Fruit fly (Drosophila melanogaster) whole organism, embryonic: ENCODE data around the gene mld.
A peak's percentile ranks its signal among the peaks of the same experiment; 100 is the strongest.

ENCODE experiments used
- Ada2b ChIP-seq: fragments of 200-800 bp; sonication (Bioruptor generic); IDR thresholded peaks from 2 replicates; pipeline ENCODE4 v1.3.6; 2022; ENCODE audit warnings: missing biosample characterization, missing genetic modification characterization
- Antp ChIP-seq: fragments of 200-800 bp; sonication (Bioruptor generic); optimal IDR thresholded peaks from 3 replicates; lab custom pipeline; 2016; ENCODE audit warnings: missing biosample characterization, missing genetic modification characterization
- CG10209 ChIP-seq: fragments of 200-800 bp; sonication (Bioruptor generic); optimal IDR thresholded peaks from 3 replicates; lab custom pipeline; 2017; ENCODE audit warnings: missing biosample characterization, mild to moderate bottlenecking, missing genetic modification characterization, missing genetic modification reagents
- CG10274 ChIP-seq: fragments of 200-800 bp; sonication (Bioruptor generic); optimal IDR thresholded peaks from 3 replicates; lab custom pipeline; 2017; ENCODE audit warnings: missing biosample characterization, mild to moderate bottlenecking, missing genetic modification characterization
- CG11247 ChIP-seq: fragments of 200-800 bp; sonication (Bioruptor generic); IDR thresholded peaks from 2 replicates; pipeline ENCODE4 v1.3.6; 2022; ENCODE audit warnings: missing biosample characterization, missing genetic modification characterization
- CG12744 ChIP-seq: fragments of 200-800 bp; sonication (Bioruptor generic); optimal IDR thresholded peaks from 2 replicates; lab custom pipeline; 2016; ENCODE audit warnings: missing biosample characterization, missing genetic modification characterization
- CG12769 ChIP-seq: fragments of 200-800 bp; sonication (Bioruptor generic); optimal IDR thresholded peaks from 2 replicates; lab custom pipeline; 2019; ENCODE audit warnings: missing biosample characterization, mild to moderate bottlenecking, missing genetic modification characterization, moderate library complexity
- CG13287 ChIP-seq: fragments of 200-800 bp; sonication (Bioruptor generic); IDR thresholded peaks from 2 replicates; pipeline ENCODE4 v1.3.6; 2022; ENCODE audit warnings: missing biosample characterization, missing genetic modification characterization; ENCODE audit not compliant: partially characterized antibody
- CG13296 ChIP-seq: fragments of 200-800 bp; sonication (Bioruptor generic); optimal IDR thresholded peaks from 3 replicates; lab custom pipeline; 2018; ENCODE audit warnings: missing biosample characterization, mild to moderate bottlenecking, missing genetic modification characterization
- CG13775 ChIP-seq: fragments of 200-800 bp; sonication (Bioruptor generic); optimal IDR thresholded peaks from 3 replicates; lab custom pipeline; 2017; ENCODE audit warnings: missing biosample characterization, mild to moderate bottlenecking, missing genetic modification characterization
- CG14710 ChIP-seq: fragments of 200-800 bp; sonication (Bioruptor generic); optimal IDR thresholded peaks from 3 replicates; lab custom pipeline; 2019; ENCODE audit warnings: missing biosample characterization, mild to moderate bottlenecking, missing genetic modification characterization, moderate library complexity
- CG16813 ChIP-seq: fragments of 200-800 bp; sonication (Bioruptor generic); IDR thresholded peaks from 3 replicates; pipeline ENCODE4 v1.3.6; 2022; ENCODE audit warnings: missing biosample characterization, missing genetic modification characterization; ENCODE audit not compliant: partially characterized antibody
- CG18011 ChIP-seq: fragments of 200-800 bp; sonication (Bioruptor generic); optimal IDR thresholded peaks from 2 replicates; lab custom pipeline; 2017; ENCODE audit warnings: missing biosample characterization, missing genetic modification characterization, mild to moderate bottlenecking, moderate library complexity, missing genotype
- CG31441 ChIP-seq: fragments of 200-800 bp; sonication (Bioruptor generic); IDR thresholded peaks from 2 replicates; pipeline ENCODE4 v1.3.6; 2022; ENCODE audit warnings: missing biosample characterization, missing genetic modification characterization
- CG32532 ChIP-seq: fragments of 200-800 bp; sonication (Bioruptor generic); IDR thresholded peaks from 2 replicates; pipeline ENCODE4 v1.3.6; 2022; ENCODE audit warnings: missing biosample characterization, missing genetic modification characterization
- CG32772 ChIP-seq: fragments of 200-800 bp; sonication (Bioruptor generic); IDR thresholded peaks from 2 replicates; pipeline ENCODE4 v1.3.6; 2022; ENCODE audit warnings: missing biosample characterization, missing genetic modification characterization
- CG5953 ChIP-seq: fragments of 200-800 bp; sonication (Bioruptor generic); IDR thresholded peaks from 2 replicates; pipeline ENCODE4 v1.3.6; 2022; ENCODE audit warnings: missing biosample characterization, missing genetic modification characterization
- CG6791 ChIP-seq: fragments of 200-800 bp; sonication (Bioruptor generic); IDR thresholded peaks from 3 replicates; pipeline ENCODE4 v1.3.6; 2022; ENCODE audit warnings: missing biosample characterization, missing genetic modification characterization; ENCODE audit not compliant: partially characterized antibody
- CG7556 ChIP-seq: fragments of 200-800 bp; sonication (Bioruptor generic); optimal IDR thresholded peaks from 2 replicates; lab custom pipeline; 2017; ENCODE audit warnings: missing biosample characterization, mild to moderate bottlenecking, missing genetic modification characterization
- CG7839 ChIP-seq: fragments of 200-800 bp; sonication (Bioruptor generic); optimal IDR thresholded peaks from 3 replicates; lab custom pipeline; 2018; ENCODE audit warnings: missing biosample characterization, mild to moderate bottlenecking, missing genetic modification characterization, moderate library complexity
- CG8765 ChIP-seq: fragments of 200-800 bp; sonication (Bioruptor generic); IDR thresholded peaks from 2 replicates; pipeline ENCODE4 v1.3.6; 2022; ENCODE audit warnings: missing biosample characterization, missing genetic modification characterization
- CkIIα-i1 ChIP-seq: fragments of 200-800 bp; sonication (Bioruptor generic); IDR thresholded peaks from 2 replicates; pipeline ENCODE4 v1.3.6; 2022; ENCODE audit warnings: missing biosample characterization, missing genetic modification characterization
- Gug ChIP-seq: fragments of 200-800 bp; sonication (Bioruptor generic); IDR thresholded peaks from 4 replicates; pipeline ENCODE4 v1.3.6; 2022; ENCODE audit warnings: missing biosample characterization, missing genetic modification characterization
- Mad ChIP-seq: fragments of 200-800 bp; sonication (Bioruptor generic); optimal IDR thresholded peaks from 2 replicates; lab custom pipeline; 2016; ENCODE audit warnings: missing biosample characterization, missing genetic modification characterization
- Oaz ChIP-seq: fragments of 200-800 bp; sonication (Bioruptor generic); IDR thresholded peaks from 2 replicates; pipeline ENCODE4 v1.3.6; 2022; ENCODE audit warnings: missing biosample characterization, missing genetic modification characterization
- Sox102F ChIP-seq: fragments of 200-800 bp; sonication (Bioruptor generic); optimal IDR thresholded peaks from 2 replicates; lab custom pipeline; 2018; ENCODE audit warnings: missing biosample characterization, mild to moderate bottlenecking, missing genetic modification characterization, moderate library complexity
- Spps ChIP-seq: fragments of 200-800 bp; sonication (Bioruptor generic); optimal IDR thresholded peaks from 2 replicates; lab custom pipeline; 2018; ENCODE audit warnings: missing biosample characterization, mild to moderate bottlenecking, missing genetic modification characterization
- Xbp1 ChIP-seq: fragments of 200-800 bp; sonication (Bioruptor generic); optimal IDR thresholded peaks from 3 replicates; lab custom pipeline; 2016; ENCODE audit warnings: missing biosample characterization, mild to moderate bottlenecking, missing genetic modification characterization
- YL-1 ChIP-seq: fragments of 200-800 bp; sonication (Bioruptor generic); optimal IDR thresholded peaks from 3 replicates; lab custom pipeline; 2017; ENCODE audit warnings: missing biosample characterization, mild to moderate bottlenecking, missing genetic modification characterization
- ase ChIP-seq: fragments of 200-800 bp; sonication (Bioruptor generic); IDR thresholded peaks from 3 replicates; pipeline ENCODE4 v1.3.6; 2022; ENCODE audit warnings: missing biosample characterization, missing genetic modification characterization
- bigmax ChIP-seq: fragments of 200-800 bp; sonication (Bioruptor generic); optimal IDR thresholded peaks from 2 replicates; lab custom pipeline; 2018; ENCODE audit warnings: missing biosample characterization, mild to moderate bottlenecking, missing genetic modification characterization
- cad ChIP-seq: fragments of >200 bp; optimal IDR thresholded peaks from 2 replicates; lab custom pipeline; 2017; ENCODE audit warnings: missing biosample characterization, missing genetic modification characterization
- dmrt11E ChIP-seq: fragments of 200-800 bp; sonication (Bioruptor generic); optimal IDR thresholded peaks from 3 replicates; lab custom pipeline; 2018; ENCODE audit warnings: missing biosample characterization, mild to moderate bottlenecking, missing genetic modification characterization, moderate library complexity
- dmrt99B ChIP-seq: fragments of 200-800 bp; sonication (Bioruptor generic); optimal IDR thresholded peaks from 2 replicates; lab custom pipeline; 2018; ENCODE audit warnings: missing biosample characterization, mild to moderate bottlenecking, missing genetic modification characterization, moderate library complexity
- eve ChIP-seq, 2 experiments: fragments of >200 bp; optimal IDR thresholded peaks; 2 replicates each; lab custom pipeline; 2017; ENCODE audit warnings: missing biosample characterization in 2 of 2, missing genetic modification characterization in 2 of 2
- grn ChIP-seq: fragments of 200-800 bp; sonication (Bioruptor generic); optimal IDR thresholded peaks from 3 replicates; lab custom pipeline; 2017; ENCODE audit warnings: missing biosample characterization, missing genetic modification characterization
- h ChIP-seq: fragments of >200 bp; optimal IDR thresholded peaks from 2 replicates; lab custom pipeline; 2017
- hth ChIP-seq: fragments of >200 bp; optimal IDR thresholded peaks from 2 replicates; lab custom pipeline; 2017; ENCODE audit warnings: inconsistent platforms
- ind ChIP-seq: fragments of 200-800 bp; sonication (Bioruptor generic); optimal IDR thresholded peaks from 3 replicates; lab custom pipeline; 2016; ENCODE audit warnings: missing biosample characterization, missing genetic modification characterization
- knrl ChIP-seq: fragments of 200-800 bp; sonication (Bioruptor generic); IDR thresholded peaks from 3 replicates; pipeline ENCODE4 v1.3.6; 2022; ENCODE audit warnings: missing biosample characterization, missing genetic modification characterization; ENCODE audit not compliant: partially characterized antibody
- mld ChIP-seq: fragments of 200-800 bp; sonication (Bioruptor generic); IDR thresholded peaks from 3 replicates; pipeline ENCODE4 v1.3.6; 2022; ENCODE audit warnings: missing biosample characterization, missing genetic modification characterization; ENCODE audit not compliant: partially characterized antibody
- nom ChIP-seq: fragments of 200-800 bp; sonication (Bioruptor generic); optimal IDR thresholded peaks from 2 replicates; lab custom pipeline; 2017; ENCODE audit warnings: missing biosample characterization, missing genetic modification characterization, mild to moderate bottlenecking, moderate library complexity, missing genetic modification reagents
- odd ChIP-seq: fragments of 200-800 bp; sonication (Bioruptor generic); optimal IDR thresholded peaks from 2 replicates; lab custom pipeline; 2017; ENCODE audit warnings: missing biosample characterization, mild to moderate bottlenecking, missing genetic modification characterization
- sim ChIP-seq: fragments of 200-800 bp; sonication (Bioruptor generic); IDR thresholded peaks from 2 replicates; pipeline ENCODE4 v1.3.6; 2022; ENCODE audit warnings: missing biosample characterization, missing genetic modification characterization
- toy ChIP-seq: fragments of 200-800 bp; sonication (Bioruptor generic); IDR thresholded peaks from 2 replicates; pipeline ENCODE4 v1.3.6; 2022; ENCODE audit warnings: missing biosample characterization, missing genetic modification characterization
- ttk ChIP-seq: fragments of 200-800 bp; sonication (Bioruptor generic); IDR thresholded peaks from 2 replicates; pipeline ENCODE4 v2.1.2; 2022; ENCODE audit warnings: missing biosample characterization, missing genetic modification characterization
- vvl ChIP-seq: fragments of 200-800 bp; sonication (Bioruptor generic); IDR thresholded peaks from 2 replicates; pipeline ENCODE4 v1.3.6; 2022; ENCODE audit warnings: missing biosample characterization, missing genetic modification characterization
- zfh2 ChIP-seq: fragments of 200-800 bp; sonication (Bioruptor generic); optimal IDR thresholded peaks from 2 replicates; lab custom pipeline; 2016; ENCODE audit warnings: missing biosample characterization, missing genetic modification characterization

Gene mld

dm6 chr3R:24571386-24572124, 13.9 kb upstream of the mld start (continued):
- no peak for TF ChIP-seq Mad (GFP tag; lab: Kevin White, UChicago)
- TF ChIP-seq ttk (GFP tag; lab: Robert Waterston, UW) = no peak
- TF ChIP-seq CG12769 (tag; lab: Kevin White, UChicago) = peak; percentile 51
- TF ChIP-seq CG16813 = no peak
- TF ChIP-seq h = no peak
- no peak for TF ChIP-seq cad (GFP tag; lab: Kevin White, UChicago)
- TF ChIP-seq CG6791 (GFP tag; lab: Robert Waterston, UW) = no peak
- TF ChIP-seq mld (GFP tag; lab: Robert Waterston, UW) = 0 out of 3 replicates have a peak, but pooled peaks have one; percentile 13
- TF ChIP-seq CG10274 (GFP tag; lab: Kevin White, UChicago) = no peak
- no peak for TF ChIP-seq Spps (tag; lab: Kevin White, UChicago)
- TF ChIP-seq Oaz (GFP tag; lab: Robert Waterston, UW) = no peak
- TF ChIP-seq CkIIα-i1 (GFP tag; lab: Robert Waterston, UW) = no peak
- no peak for TF ChIP-seq grn (GFP tag; lab: Kevin White, UChicago)
- TF ChIP-seq CG13296 (GFP tag; lab: Kevin White, UChicago) = peak; percentile 1
- TF ChIP-seq CG7839 (tag; lab: Kevin White, UChicago) = no peak

dm6 chr3R:24572540-24573043, 12.9 kb upstream of the mld start:
- peak; percentile 98 for TF ChIP-seq Sox102F (GFP tag; lab: Kevin White, UChicago)
- peak; percentile 96 for TF ChIP-seq ind (GFP tag; lab: Kevin White, UChicago)
- peak; percentile 96 for TF ChIP-seq odd (GFP tag; lab: Kevin White, UChicago)
- no peak; the same call in 2 of the 3 replicates for TF ChIP-seq knrl (GFP tag; lab: Robert Waterston, UW)
- TF ChIP-seq nom (GFP tag; lab: Kevin White, UChicago) = peak; percentile 88
- TF ChIP-seq Xbp1 (GFP tag; lab: Kevin White, UChicago) = peak; percentile 98
- peak; percentile 22; the same call in 1 of the 2 replicates for TF ChIP-seq CG13287
- TF ChIP-seq CG31441 (GFP tag; lab: Robert Waterston, UW) = peak; percentile 98
- peak; percentile 77 for TF ChIP-seq dmrt11E
- peak; percentile 95 for TF ChIP-seq YL-1 (GFP tag; lab: Kevin White, UChicago)
- TF ChIP-seq Antp (GFP tag; lab: Kevin White, UChicago) = peak; percentile 94
- peak; percentile 92 for TF ChIP-seq CG14710
- peak; percentile 94 for TF ChIP-seq CG8765 (GFP tag; lab: Robert Waterston, UW)
- TF ChIP-seq toy (GFP tag; lab: Robert Waterston, UW) = peak; percentile 96
- peak; percentile 87 for TF ChIP-seq CG18011 (GFP tag; lab: Kevin White, UChicago)
- TF ChIP-seq CG32532 (GFP tag; lab: Robert Waterston, UW) = peak; percentile 99
- peak; percentile 98 for TF ChIP-seq CG7556 (GFP tag; lab: Kevin White, UChicago)
- peak; percentile 94 for TF ChIP-seq zfh2
- TF ChIP-seq bigmax = peak; percentile 73
- TF ChIP-seq CG10209 (GFP tag; lab: Kevin White, UChicago) = peak; percentile 97
- TF ChIP-seq CG11247 (GFP tag; lab: Robert Waterston, UW) = peak; percentile 99
- peak; percentile 94 for TF ChIP-seq Gug
- no peak for TF ChIP-seq hth
- TF ChIP-seq CG13775 (GFP tag; lab: Kevin White, UChicago) = peak; percentile 95
- TF ChIP-seq CG12744 = peak; percentile 96
- TF ChIP-seq ase (GFP tag; lab: Robert Waterston, UW) = peak; percentile 98
- peak in 1 of 2 experiments; percentile 97 for TF ChIP-seq eve (GFP tag; optimal IDR thresholded peaks at IDR 0.05; lab: Kevin White, UChicago)
- TF ChIP-seq sim (GFP tag; lab: Robert Waterston, UW) = peak; percentile 94
- peak; percentile 98 for TF ChIP-seq CG32772
- TF ChIP-seq CG7839 (tag; lab: Kevin White, UChicago) = peak; percentile 98
- peak; percentile 99 for TF ChIP-seq CG5953 (GFP tag; lab: Robert Waterston, UW)
- TF ChIP-seq Ada2b (GFP tag; lab: Robert Waterston, UW) = peak; percentile 98
- TF ChIP-seq dmrt99B (tag; lab: Kevin White, UChicago) = peak; percentile 98
- no peak for TF ChIP-seq CG16813
- peak; percentile 99 for TF ChIP-seq vvl
